Worm (Caenorhabditis elegans) whole organism, mixed stage, embryonic: Measurements from ENCODE around the gene srh-167.

Experiments used
- blmp-1 ChIP-seq: fragments of 150-350 bp; optimal IDR thresholded peaks from 2 replicates; lab custom pipeline; 2014; ENCODE audit warnings: missing biosample characterization, missing genetic modification characterization
- ceh-83 ChIP-seq: fragments of 200-800 bp; sonication (Bioruptor generic); optimal IDR thresholded peaks from 2 replicates; lab custom pipeline; 2018; ENCODE audit warnings: mild to moderate bottlenecking, missing genetic modification characterization, missing compliant biosample characterization
- lin-13 ChIP-seq: fragments of 150-350 bp; optimal IDR thresholded peaks from 2 replicates; lab custom pipeline; 2014; ENCODE audit warnings: missing biosample characterization, missing genetic modification characterization
- snpc-4 ChIP-seq: fragments of 150-350 bp; optimal IDR thresholded peaks from 2 replicates; lab custom pipeline; 2014; ENCODE audit warnings: missing biosample characterization, missing genetic modification characterization
- unc-39 ChIP-seq: fragments of 150-350 bp; optimal IDR thresholded peaks from 2 replicates; lab custom pipeline; 2014; ENCODE audit warnings: missing biosample characterization, missing genetic modification characterization
- unc-62 ChIP-seq: fragments of 150-350 bp; optimal IDR thresholded peaks from 2 replicates; lab custom pipeline; 2014; ENCODE audit warnings: missing biosample characterization, missing genetic modification reagents, missing genetic modification characterization

DNA sequence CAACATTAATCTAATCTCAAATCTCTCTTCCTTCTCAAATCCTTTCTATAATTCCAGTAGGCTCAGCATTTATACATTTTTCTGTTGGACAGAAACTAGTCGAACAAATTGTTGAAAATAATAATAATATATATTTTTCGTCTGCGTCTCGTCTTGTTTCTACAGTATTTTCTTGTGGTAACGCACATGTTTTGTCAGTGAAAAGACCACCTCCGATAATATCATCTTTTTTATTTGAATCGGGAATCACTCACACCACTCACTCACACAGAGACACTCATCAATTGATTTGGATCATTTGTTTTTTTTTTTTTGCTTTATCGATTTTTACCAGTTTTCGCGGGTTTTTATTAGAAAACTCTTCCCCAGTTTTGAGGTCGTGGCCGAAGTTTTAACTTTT is 21.2 kb downstream of the srh-167 start:
- TF ChIP-seq unc-62 (GFP tag; lab: Kevin White, UChicago), result no peak
- no peak for TF ChIP-seq snpc-4 (tag; lab: Kevin White, UChicago)
- no peak for TF ChIP-seq unc-39 (tag; lab: Kevin White, UChicago)
- no peak for TF ChIP-seq lin-13 (tag; lab: Kevin White, UChicago)
- no peak for TF ChIP-seq ceh-83 (GFP tag; lab: Kevin White, UChicago)
- TF ChIP-seq blmp-1 (tag; lab: Kevin White, UChicago), result no peak
